Fruit fly (Drosophila melanogaster): ENCODE results near the gene CG32240.

CG32240 gene

dm6 chr3L:4363887-4364794, 17.3 kb downstream of the CG32240 start, which contains the start of the genes Cip4 and mRpS6 (continued):
- TF ChIP-seq fru (optimal IDR thresholded peaks at IDR 0.05) (no peak), CG9215 (GFP tag; IDR thresholded peaks at IDR 0.05) (no peak), ind (GFP tag; optimal IDR thresholded peaks at IDR 0.05) (no peak), p53 (GFP tag; optimal IDR thresholded peaks at IDR 0.05) (no peak), en (GFP tag; optimal IDR thresholded peaks at IDR 0.05) (no peak), CG6854 (GFP tag; optimal IDR thresholded peaks at IDR 0.05) (no peak), CG1792 (GFP tag; optimal IDR thresholded peaks at IDR 0.05) (no peak), Adf1 (GFP tag; IDR thresholded peaks at IDR 0.05) (peak; percentile 46), CG12659 (GFP tag; optimal IDR thresholded peaks at IDR 0.05) (peak; percentile 89), CG17829 (tag; optimal IDR thresholded peaks at IDR 0.05) (peak; percentile 80), CG16863 (GFP tag; optimal IDR thresholded peaks at IDR 0.05) (no peak), ash1 (GFP tag; optimal IDR thresholded peaks at IDR 0.05) (peak; percentile 3), CG34376 (GFP tag; optimal IDR thresholded peaks at IDR 0.05) (peak; percentile 47), dan (GFP tag; IDR thresholded peaks at IDR 0.05) (no peak), CG10979 (tag; optimal IDR thresholded peaks at IDR 0.05) (no peak), Spps (tag; optimal IDR thresholded peaks at IDR 0.05) (peak; percentile 51), CG18011 (GFP tag; optimal IDR thresholded peaks at IDR 0.05) (peak; percentile 52), CG10959 (GFP tag; IDR thresholded peaks at IDR 0.05) (no peak), wdn (GFP tag; IDR thresholded peaks at IDR 0.05) (peak; percentile 74), knrl (GFP tag; IDR thresholded peaks at IDR 0.05; ENCODE audit: partially characterized antibody) (no peak), bigmax (GFP tag; optimal IDR thresholded peaks at IDR 0.05) (no peak), stc (GFP tag; IDR thresholded peaks at IDR 0.05) (peak; percentile 71), Usf (GFP tag; optimal IDR thresholded peaks at IDR 0.05) (peak; percentile 67), Fer1 (GFP tag; optimal IDR thresholded peaks at IDR 0.05) (no peak), Kr (GFP tag; optimal IDR thresholded peaks at IDR 0.05) (peak; percentile 89), CG16779 (GFP tag; IDR thresholded peaks at IDR 0.05) (peak; percentile 58; the same call in 1 of the 2 replicates), CG15601 (tag; optimal IDR thresholded peaks at IDR 0.05) (peak; percentile 81), CG13624 (GFP tag; optimal IDR thresholded peaks at IDR 0.05) (peak; percentile 18), wor (GFP tag; IDR thresholded peaks at IDR 0.05) (peak; percentile 61), zfh1 (GFP tag; IDR thresholded peaks at IDR 0.05) (peak; percentile 76), CG13424 (tag; optimal IDR thresholded peaks at IDR 0.05) (peak; percentile 84), twi (tag; optimal IDR thresholded peaks at IDR 0.05) (peak; percentile 73), CG3995 (GFP tag; optimal IDR thresholded peaks at IDR 0.05) (no peak), Sox102F (GFP tag; optimal IDR thresholded peaks at IDR 0.05) (peak; percentile 84), so (GFP tag; IDR thresholded peaks at IDR 0.05) (peak; percentile 85), CG11696 (GFP tag; IDR thresholded peaks at IDR 0.05) (no peak), Sox100B (GFP tag; optimal IDR thresholded peaks at IDR 0.05) (peak; percentile 27), CG17385 (GFP tag; optimal IDR thresholded peaks at IDR 0.05) (peak; percentile 82), CG34422 (GFP tag; IDR thresholded peaks at IDR 0.05) (peak; percentile 66), Xrp1 (GFP tag; IDR thresholded peaks at IDR 0.05) (peak; percentile 74), abd-A (tag; optimal IDR thresholded peaks at IDR 0.05) (peak; percentile 34), insv (GFP tag; optimal IDR thresholded peaks at IDR 0.05) (peak in 1 of 2 experiments; percentile 56), CG14014 (GFP tag; IDR thresholded peaks at IDR 0.05) (peak; percentile 93), CG16815 (GFP tag; optimal IDR thresholded peaks at IDR 0.05) (peak; percentile 75), Ets97D (GFP tag; optimal IDR thresholded peaks at IDR 0.05) (peak; percentile 36), ase (GFP tag; IDR thresholded peaks at IDR 0.05) (peak; percentile 61; the same call in 2 of the 3 replicates), YL-1 (GFP tag; optimal IDR thresholded peaks at IDR 0.05) (peak; percentile 61), bowl (GFP tag; IDR thresholded peaks at IDR 0.05) (peak; percentile 65; the same call in 1 of the 2 replicates), Ptx1 (GFP tag; IDR thresholded peaks at IDR 0.05) (peak; percentile 81), pnt (GFP tag; optimal IDR thresholded peaks at IDR 0.05) (no peak)

Data from whole organism, embryonic.